Fruit fly (Drosophila melanogaster) S2 (cell line): Measurements from ENCODE around the gene CG34183.

Experiments
- CG8478 ChIP-seq: fragments of >200 bp; optimal IDR thresholded peaks from 2 replicates; lab custom pipeline; 2018
- CTCF ChIP-seq, 2 experiments: fragments of >200 bp; optimal IDR thresholded peaks; 2 replicates each; lab custom pipeline; 2018

CG34183 gene

DNA sequence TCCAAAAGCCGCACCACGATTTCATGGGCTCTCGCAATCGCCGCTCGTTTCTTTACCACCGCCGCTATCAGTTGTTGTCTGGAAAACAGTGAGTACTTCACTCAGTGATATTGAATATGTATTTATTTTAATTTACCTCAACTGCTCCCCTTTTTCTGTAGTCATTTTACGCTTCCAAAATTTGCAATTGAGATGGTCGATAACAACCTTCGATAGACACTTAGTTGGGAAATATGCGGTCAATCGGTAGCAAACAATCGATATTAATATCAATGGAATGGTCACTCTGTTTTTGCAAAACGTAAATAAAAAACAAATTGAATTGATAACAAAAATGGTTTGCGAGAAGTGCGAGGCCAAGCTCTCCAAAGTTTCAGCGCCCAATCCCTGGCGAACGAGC, at the start of gene CG34183, which contains the start of gene CG4537:
Gene CG34183 (minus strand): TSS at position 197 of the 400 bp plus-strand sequence.
Gene CG4537 (plus strand): TSS at position 310 of the 400 bp plus-strand sequence.
- no peak for TF ChIP-seq CTCF (optimal IDR thresholded peaks at IDR 0.05; lab: Kevin White, UChicago)
- no peak for TF ChIP-seq CG8478 (lab: Kevin White, UChicago)

DNA sequence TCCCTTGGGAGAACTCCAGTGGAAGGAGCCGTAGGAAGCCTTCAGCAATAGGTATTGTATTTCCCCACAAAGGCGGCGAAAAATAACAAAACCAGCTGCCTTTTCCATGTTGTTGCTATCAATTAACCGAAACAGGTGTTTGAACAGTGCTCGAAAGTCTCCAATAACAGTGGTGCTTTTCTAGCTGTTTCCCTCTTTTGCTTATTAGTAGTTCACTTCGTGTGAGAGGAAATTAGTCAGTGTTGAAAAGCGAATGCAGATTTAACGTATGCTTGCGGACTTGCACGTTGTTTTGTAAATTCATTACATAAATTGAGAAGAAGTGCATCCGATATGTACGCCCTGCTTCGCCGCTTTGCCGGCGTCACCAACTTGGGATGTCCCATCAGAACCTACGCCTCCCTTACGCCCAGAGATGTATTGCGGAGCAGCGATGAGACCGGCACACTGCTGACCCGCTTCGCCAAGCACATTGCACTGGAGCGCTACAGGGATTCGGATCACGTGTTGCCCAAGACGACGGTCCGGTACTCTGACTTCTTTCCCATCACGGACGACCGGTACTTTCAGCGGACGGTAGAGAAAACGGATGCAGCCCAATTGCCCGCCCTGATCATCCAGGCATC, 48.2 kb upstream of the CG34183 start, which contains the start of the genes Datp and CG4619:
Gene Datp (minus strand): TSS at position 160 of the 626 bp plus-strand sequence.
Gene CG4619 (plus strand): TSS at position 233 of the 626 bp plus-strand sequence.
- TF ChIP-seq CTCF (optimal IDR thresholded peaks at IDR 0.05; lab: Kevin White, UChicago), result no peak
- TF ChIP-seq CG8478 (lab: Kevin White, UChicago), result no peak

DNA sequence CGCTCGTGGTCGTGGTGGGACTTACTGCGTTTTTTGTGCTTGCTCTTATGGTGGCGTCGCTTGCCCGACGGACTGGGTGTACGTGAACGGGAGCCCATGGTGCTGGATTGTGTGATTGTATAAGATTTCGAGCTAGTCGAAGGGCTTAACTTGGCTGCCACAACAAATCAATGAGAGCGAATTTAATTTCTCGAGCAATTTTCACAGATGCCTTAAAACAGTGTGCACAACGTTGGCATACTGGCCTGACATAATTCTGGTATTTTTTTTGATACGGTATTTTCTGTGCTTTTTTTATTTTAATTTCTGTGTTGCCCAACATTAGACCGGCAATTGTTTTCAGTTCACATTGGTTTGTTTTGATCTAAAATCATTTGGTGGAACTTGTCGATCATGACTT, 47.3 kb upstream of the CG34183 start, which contains the start of gene Arglu1:
Gene Arglu1 (minus strand): TSS at position 227 of the 400 bp plus-strand sequence.
- no peak for TF ChIP-seq CG8478 (lab: Kevin White, UChicago)
- no peak for TF ChIP-seq CTCF (optimal IDR thresholded peaks at IDR 0.05; lab: Kevin White, UChicago)

DNA sequence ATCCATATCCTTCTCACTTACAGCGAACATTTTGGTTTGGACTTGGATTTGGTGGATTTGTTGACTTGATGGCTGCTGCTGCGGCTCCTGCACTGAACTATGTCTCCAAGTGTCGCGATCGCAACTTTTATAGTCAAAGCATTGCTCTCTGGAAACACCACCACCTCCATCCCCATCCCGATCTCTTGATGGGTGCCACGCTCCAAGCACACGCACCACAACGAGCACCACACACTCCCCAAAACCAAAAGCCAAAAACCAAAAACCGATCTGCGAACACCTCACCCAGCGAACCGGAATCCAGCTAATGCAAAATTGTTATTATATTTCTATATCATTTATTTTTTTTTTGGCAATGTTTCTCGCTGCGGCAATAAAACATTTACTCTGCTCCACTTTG, 42.5 kb upstream of the CG34183 start, which contains the start of gene Cpr30F:
Gene Cpr30F (minus strand): TSS at position 101 of the 400 bp plus-strand sequence.
- no peak for TF ChIP-seq CG8478 (lab: Kevin White, UChicago)
- TF ChIP-seq CTCF (optimal IDR thresholded peaks at IDR 0.05; lab: Kevin White, UChicago), result no peak

DNA sequence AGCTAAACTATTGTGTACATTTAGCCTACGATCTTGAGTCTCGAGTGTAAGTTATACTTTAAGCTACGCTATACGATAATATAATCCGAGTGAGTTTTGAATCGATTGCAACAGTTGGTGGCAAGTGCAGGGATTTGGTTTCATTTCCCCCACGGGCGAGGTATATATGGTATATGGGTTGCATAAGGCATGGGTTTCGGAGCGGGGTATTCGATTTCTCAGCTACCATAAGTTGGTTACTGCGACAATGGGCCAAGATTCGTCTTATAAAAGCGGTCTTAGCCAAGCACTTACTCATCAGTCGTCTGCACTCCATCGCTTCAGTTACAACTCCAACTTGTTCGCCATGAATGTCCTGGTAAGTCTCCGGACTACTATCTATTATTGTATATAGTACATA, 39.7 kb upstream of the CG34183 start, which contains the start of gene CG42367:
Gene CG42367 (plus strand): TSS at position 301 of the 400 bp plus-strand sequence.
- TF ChIP-seq CTCF (optimal IDR thresholded peaks at IDR 0.05; lab: Kevin White, UChicago) (no peak), CG8478 (lab: Kevin White, UChicago) (no peak)

DNA sequence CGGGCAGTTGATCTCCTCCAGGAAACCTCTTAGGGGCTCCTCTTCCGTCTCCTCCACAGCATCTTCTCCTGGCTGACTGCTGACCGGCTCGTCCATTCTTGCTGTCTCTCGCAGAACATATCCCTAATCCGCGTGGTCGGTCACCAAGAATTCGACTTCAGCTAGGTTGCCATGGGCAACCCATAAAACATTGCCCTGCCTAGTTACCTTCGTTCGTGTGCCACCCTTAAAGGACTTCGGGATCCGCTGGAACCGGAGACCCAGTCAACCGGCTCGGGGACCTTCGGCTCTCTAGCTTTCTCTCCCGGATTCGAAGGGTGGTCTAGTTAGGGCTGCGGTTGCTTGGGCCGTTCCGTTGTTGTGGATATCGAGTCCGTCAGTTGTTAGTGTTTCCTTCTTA, 34.2 kb upstream of the CG34183 start, which contains the start of the genes TbCMF46 and CG42366:
Gene TbCMF46 (minus strand): TSS at position 101 of the 400 bp plus-strand sequence.
Gene CG42366 (plus strand): TSS at position 397 of the 400 bp plus-strand sequence.
- TF ChIP-seq CTCF (optimal IDR thresholded peaks at IDR 0.05; lab: Kevin White, UChicago), result no peak
- TF ChIP-seq CG8478 (lab: Kevin White, UChicago), result no peak

DNA sequence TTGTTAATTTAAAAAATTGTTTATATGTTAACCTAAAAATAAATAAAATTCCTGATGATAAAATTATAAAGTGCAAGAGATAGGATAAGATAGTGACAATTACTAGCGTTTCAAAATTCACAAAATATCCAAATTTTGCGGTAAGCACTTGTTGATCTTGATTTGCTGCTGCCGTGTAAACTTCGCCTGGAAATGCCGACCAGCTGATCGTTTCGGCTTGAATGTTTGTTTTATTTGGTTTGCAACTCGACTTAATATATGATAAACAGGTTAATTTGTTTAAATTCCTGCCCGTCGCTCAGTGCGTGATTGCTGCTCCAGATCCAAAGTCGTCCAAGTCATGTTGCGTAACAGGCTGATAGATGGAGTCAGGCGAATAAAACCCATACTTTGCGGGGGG, 30.8 kb upstream of the CG34183 start, which contains the start of gene CG4592:
Gene CG4592 (plus strand): TSS at position 233 of the 400 bp plus-strand sequence.
- TF ChIP-seq CG8478 (lab: Kevin White, UChicago), result no peak
- TF ChIP-seq CTCF (optimal IDR thresholded peaks at IDR 0.05; lab: Kevin White, UChicago), result no peak

DNA sequence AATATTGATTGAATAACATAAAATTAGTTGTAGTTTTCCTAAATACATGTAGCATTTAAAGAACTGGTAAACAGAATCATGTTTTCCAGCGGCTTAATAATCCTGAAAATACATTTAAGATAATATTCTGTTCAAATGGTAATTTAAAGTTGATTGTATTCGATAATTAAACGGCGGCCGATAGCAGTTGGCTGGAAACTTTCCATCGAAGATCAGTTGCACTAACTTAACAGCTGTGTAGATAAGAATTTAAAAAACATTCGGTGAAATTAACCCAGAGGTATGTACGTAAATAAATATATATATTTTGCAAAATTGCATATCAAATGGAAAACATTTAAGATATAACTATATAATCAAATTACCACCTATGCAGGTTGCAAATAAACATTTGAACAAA, 29.4 kb upstream of the CG34183 start, which contains the start of gene CG4594:
Gene CG4594 (plus strand): TSS at position 212 of the 400 bp plus-strand sequence.
- TF ChIP-seq CG8478 (lab: Kevin White, UChicago), result no peak
- TF ChIP-seq CTCF (optimal IDR thresholded peaks at IDR 0.05; lab: Kevin White, UChicago), result no peak

DNA sequence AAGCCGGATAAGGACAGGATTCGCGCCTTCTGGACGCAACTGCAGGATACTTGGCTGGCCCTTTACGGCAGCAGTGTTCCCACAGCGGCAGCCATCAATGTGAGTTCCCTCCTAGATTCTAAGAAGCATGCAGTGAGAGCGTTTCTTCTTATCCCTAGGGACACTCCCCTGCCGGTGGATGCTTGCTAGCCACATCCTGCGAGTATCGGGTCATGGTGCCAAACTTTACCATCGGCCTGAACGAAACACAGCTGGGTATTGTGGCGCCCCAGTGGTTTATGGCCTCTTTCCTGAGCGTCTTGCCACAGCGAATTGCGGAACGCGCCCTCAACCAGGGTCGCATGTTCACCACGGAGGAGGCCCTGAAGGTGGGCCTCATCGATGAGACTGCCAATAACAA, 28.6 kb upstream of the CG34183 start:
- TF ChIP-seq CTCF (optimal IDR thresholded peaks at IDR 0.05; lab: Kevin White, UChicago), result no peak
- no peak for TF ChIP-seq CG8478 (lab: Kevin White, UChicago)

DNA sequence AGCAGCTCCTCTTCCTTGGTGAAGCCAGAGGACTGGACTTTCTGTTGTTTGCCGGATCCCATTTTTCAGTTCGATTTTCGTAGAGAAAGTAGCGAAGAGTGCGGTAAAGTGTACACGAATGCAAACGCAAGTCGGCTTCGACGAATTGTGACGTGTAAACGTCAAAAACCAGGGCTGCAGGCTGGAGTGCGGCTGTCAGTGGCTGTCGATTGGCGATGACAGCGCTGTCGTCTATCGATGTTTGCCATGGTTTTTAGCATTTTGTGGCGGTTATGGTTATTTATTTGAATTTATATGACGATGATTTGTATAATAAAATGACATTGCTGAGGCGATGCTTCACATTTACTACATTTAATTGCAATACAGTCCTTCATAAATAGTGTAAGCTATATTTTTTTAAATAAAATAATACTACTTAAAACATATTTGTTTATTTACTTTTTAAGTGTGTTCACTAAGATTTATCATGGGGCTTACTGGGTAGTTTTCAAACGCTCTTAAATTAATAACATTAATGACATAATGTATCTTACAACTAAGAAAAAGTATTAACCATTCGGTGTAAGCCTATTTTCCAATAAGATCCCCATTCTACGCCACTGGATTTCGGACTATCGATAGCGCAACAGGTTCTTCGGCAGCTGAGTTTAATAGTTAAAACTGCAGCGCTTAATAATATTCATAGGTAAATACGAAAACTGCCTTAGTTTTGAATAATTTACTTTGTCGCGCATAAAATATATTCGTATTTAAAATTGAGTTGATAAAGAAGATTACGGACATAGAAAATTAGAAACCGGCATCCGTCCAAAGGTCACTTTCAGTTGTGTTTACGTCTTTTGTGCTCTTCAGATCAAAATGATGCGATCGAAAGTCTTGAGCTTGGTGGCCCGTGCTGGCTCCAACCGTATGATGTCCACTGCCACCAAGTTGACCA, 27.7 kb upstream of the CG34183 start, which contains the start of the genes CG5885 and CG4598:
Gene CG5885 (minus strand): TSS at position 311 of the 940 bp plus-strand sequence.
Gene CG4598 (plus strand): TSS at position 599 of the 940 bp plus-strand sequence.
- TF ChIP-seq CG8478 (lab: Kevin White, UChicago) (no peak), CTCF (optimal IDR thresholded peaks at IDR 0.05; lab: Kevin White, UChicago) (peak in 1 of 2 experiments; percentile 29)

DNA sequence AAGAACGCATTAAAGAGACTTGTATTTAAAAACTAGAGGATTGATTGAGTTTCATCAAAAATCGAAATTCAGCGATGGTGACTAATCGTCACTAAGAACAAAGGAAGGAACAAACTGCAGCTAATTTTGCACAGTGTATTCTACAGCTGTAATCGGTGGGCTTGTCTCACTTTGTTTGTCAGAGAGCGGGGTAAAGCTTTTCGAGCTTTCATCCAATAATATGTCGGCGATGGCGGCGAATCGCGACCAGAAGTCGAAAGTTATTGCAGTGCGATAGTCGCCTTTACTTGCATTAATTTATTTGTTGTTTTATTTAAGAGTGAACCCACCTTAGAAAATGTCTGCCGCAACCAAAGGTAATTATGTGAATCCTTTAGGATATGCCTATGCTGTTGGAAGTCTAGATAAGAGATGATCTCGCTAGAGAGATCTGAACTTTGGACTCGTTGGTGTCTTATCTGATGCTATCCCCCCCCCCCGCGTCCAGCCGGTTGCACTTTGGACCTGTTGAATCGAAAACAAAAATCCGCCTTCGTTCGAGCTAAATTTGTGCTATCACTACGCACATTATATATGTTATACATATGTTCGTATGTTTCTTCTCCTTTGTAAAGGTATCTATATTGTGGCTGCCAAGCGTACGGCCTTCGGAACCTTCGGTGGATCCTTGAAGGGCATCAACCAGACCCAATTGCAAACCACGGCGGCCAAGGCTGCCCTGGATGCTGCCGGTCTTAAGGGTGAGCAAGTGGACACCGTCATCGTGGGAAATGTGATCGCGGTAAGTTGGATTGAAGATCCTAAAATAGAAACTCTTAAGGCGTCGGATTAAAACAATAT, 24.7 kb upstream of the CG34183 start, which contains the start of gene yip2:
Gene yip2 (plus strand): TSS at position 243 of the 840 bp plus-strand sequence.
- no peak for TF ChIP-seq CTCF (optimal IDR thresholded peaks at IDR 0.05; lab: Kevin White, UChicago)
- TF ChIP-seq CG8478 (lab: Kevin White, UChicago), result no peak

DNA sequence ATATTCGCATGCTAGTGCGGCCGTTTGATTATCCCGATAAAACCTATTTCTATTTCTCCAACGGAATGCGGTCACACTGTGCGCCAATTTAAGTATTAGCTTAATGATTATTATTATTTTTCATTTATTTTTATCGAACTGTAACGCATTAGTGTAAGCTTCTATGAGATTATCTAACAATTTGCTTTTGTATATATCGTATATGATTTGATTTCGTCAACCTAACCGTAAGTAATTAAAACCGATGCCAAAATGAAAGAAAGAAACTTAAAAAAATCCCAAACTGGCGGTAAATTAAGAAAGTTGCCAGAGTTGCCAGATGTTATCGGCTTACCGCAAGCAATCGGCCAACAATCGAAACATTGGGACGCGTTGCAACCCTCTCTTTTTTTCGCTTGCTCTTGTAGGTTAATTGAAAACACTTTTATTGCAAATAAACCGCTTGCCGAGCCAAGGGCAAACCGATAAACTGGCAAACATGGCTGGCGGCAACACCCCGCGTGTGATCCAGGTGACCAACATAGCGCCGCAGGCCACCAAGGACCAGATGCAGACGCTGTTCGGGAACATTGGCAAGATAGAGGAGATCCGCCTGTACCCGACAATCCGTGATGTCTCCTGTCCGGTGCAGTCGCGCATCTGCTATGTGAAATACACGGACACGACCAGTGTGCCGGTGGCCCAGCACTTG, 22.1 kb upstream of the CG34183 start, which contains the start of the genes Etl1 and Srp54:
Gene Etl1 (minus strand): TSS at position 39 of the 691 bp plus-strand sequence.
Gene Srp54 (plus strand): TSS at position 342 of the 691 bp plus-strand sequence.
- TF ChIP-seq CTCF (optimal IDR thresholded peaks at IDR 0.05; lab: Kevin White, UChicago), result no peak
- TF ChIP-seq CG8478 (lab: Kevin White, UChicago), result no peak
